Worm (Caenorhabditis elegans): ENCODE results near the gene bath-24.

DNA sequence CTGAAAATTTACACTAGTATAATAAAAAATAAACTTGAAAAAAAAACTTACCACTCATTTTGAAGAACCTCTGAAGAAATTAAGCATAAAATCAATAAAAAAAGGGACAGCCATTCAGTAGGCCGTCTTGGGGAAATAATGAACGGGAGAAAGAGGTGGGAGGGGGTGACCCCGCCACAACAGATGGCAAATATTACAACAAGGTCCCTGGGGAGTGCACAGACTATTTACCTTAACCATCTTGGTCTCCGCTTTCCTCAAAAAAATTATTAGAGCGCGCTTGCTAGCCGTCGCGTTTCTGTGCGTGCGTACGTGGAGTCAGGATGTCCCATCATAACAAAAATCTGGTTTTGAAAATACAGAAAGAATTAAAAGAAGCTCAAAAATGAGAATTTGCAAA lies 46.6 kb upstream of the bath-24 start, which contains the start of gene T16A1.10:
- TF ChIP-seq repo-1 (tag; optimal IDR thresholded peaks at IDR 0.05), result no peak
- no peak for TF ChIP-seq hlh-26 (GFP tag; conservative IDR thresholded peaks at IDR 0.05)
- no peak for TF ChIP-seq dpl-1 (GFP tag; optimal IDR thresholded peaks at IDR 0.05)
- TF ChIP-seq lag-1 (GFP tag; IDR thresholded peaks at IDR 0.05), result no peak

Data from whole organism, young adult.